Worm (Caenorhabditis elegans): ENCODE results near the gene str-211.
A peak's percentile ranks its signal among the peaks of the same experiment; 100 is the strongest.

Gene str-211

ce11 chrV:4960686-4961085, 16.6 kb upstream of the str-211 start:
- no peak for TF ChIP-seq ama-1 (optimal IDR thresholded peaks at IDR 0.05)
- TF ChIP-seq scrt-1 (GFP tag; IDR thresholded peaks at IDR 0.05), result 0 out of 2 replicates have a peak, but pooled peaks have one; percentile 30
- TF ChIP-seq ets-7 (tag; optimal IDR thresholded peaks at IDR 0.05), result no peak
- no peak for TF ChIP-seq tbx-11 (GFP tag; IDR thresholded peaks at IDR 0.05)
- no peak for TF ChIP-seq B0310.2 (tag; optimal IDR thresholded peaks at IDR 0.05)
- TF ChIP-seq ceh-36 (tag; optimal IDR thresholded peaks at IDR 0.05), result no peak

ce11 chrV:4957619-4958018, 13.5 kb upstream of the str-211 start:
- TF ChIP-seq ceh-36 (tag; optimal IDR thresholded peaks at IDR 0.05), result peak; percentile 48
- TF ChIP-seq tra-4 (tag; optimal IDR thresholded peaks at IDR 0.05), result no peak

ce11 chrV:4956529-4956928, 12.4 kb upstream of the str-211 start, which contains the start of gene str-208:
Gene str-208, plus strand, starts transcription at chrV:4956829.
- no peak for TF ChIP-seq tra-4 (tag; optimal IDR thresholded peaks at IDR 0.05)
- TF ChIP-seq hmbx-1 (tag; optimal IDR thresholded peaks at IDR 0.05), result no peak
- no peak for TF ChIP-seq sea-1 (GFP tag; conservative IDR thresholded peaks at IDR 0.05)
- no peak for TF ChIP-seq tbx-11 (GFP tag; IDR thresholded peaks at IDR 0.05)
- TF ChIP-seq ceh-36 (tag; optimal IDR thresholded peaks at IDR 0.05), result no peak
- TF ChIP-seq hnd-1 (tag; optimal IDR thresholded peaks at IDR 0.05), result no peak
- no peak for TF ChIP-seq scrt-1 (GFP tag; IDR thresholded peaks at IDR 0.05)
- no peak for TF ChIP-seq tbx-37 (GFP tag; conservative IDR thresholded peaks at IDR 0.05)

ce11 chrV:4951434-4951833, 7.3 kb upstream of the str-211 start, which contains the start of gene str-207:
Gene str-207, plus strand, starts transcription at chrV:4951734.
- no peak for TF ChIP-seq hnd-1 (tag; optimal IDR thresholded peaks at IDR 0.05)
- no peak for TF ChIP-seq ceh-36 (tag; optimal IDR thresholded peaks at IDR 0.05)
- no peak for TF ChIP-seq pes-1 (GFP tag; IDR thresholded peaks at IDR 0.05)

ce11 chrV:4948635-4949034, 4.5 kb upstream of the str-211 start, which contains the start of gene str-209:
Gene str-209, plus strand, starts transcription at chrV:4948935.
- TF ChIP-seq ceh-13 (GFP tag; optimal IDR thresholded peaks at IDR 0.05) (no peak), sea-1 (GFP tag; conservative IDR thresholded peaks at IDR 0.05) (no peak), B0310.2 (tag; optimal IDR thresholded peaks at IDR 0.05) (no peak), tbx-11 (GFP tag; IDR thresholded peaks at IDR 0.05) (no peak), ama-1 (optimal IDR thresholded peaks at IDR 0.05) (no peak), hmg-4 (GFP tag; optimal IDR thresholded peaks at IDR 0.05) (no peak), hmbx-1 (tag; optimal IDR thresholded peaks at IDR 0.05) (no peak), hnd-1 (tag; optimal IDR thresholded peaks at IDR 0.05) (no peak), tra-4 (tag; optimal IDR thresholded peaks at IDR 0.05) (no peak), tbx-37 (GFP tag; conservative IDR thresholded peaks at IDR 0.05) (no peak), scrt-1 (GFP tag; IDR thresholded peaks at IDR 0.05) (no peak), ceh-36 (tag; optimal IDR thresholded peaks at IDR 0.05) (no peak), F13C5.2 (tag; optimal IDR thresholded peaks at IDR 0.05) (no peak), pes-1 (GFP tag; IDR thresholded peaks at IDR 0.05) (no peak), flt-1 (GFP tag; IDR thresholded peaks at IDR 0.05) (no peak), ets-7 (tag; optimal IDR thresholded peaks at IDR 0.05) (no peak)

ce11 chrV:4937337-4937736, 6.8 kb downstream of the str-211 start:
- no peak for TF ChIP-seq scrt-1 (GFP tag; IDR thresholded peaks at IDR 0.05)
- TF ChIP-seq aly-1 (tag; optimal IDR thresholded peaks at IDR 0.05), result no peak
- no peak for TF ChIP-seq hnd-1 (tag; optimal IDR thresholded peaks at IDR 0.05)
- TF ChIP-seq flt-1 (GFP tag; IDR thresholded peaks at IDR 0.05), result no peak
- TF ChIP-seq B0310.2 (tag; optimal IDR thresholded peaks at IDR 0.05), result no peak
- TF ChIP-seq ceh-13 (GFP tag; optimal IDR thresholded peaks at IDR 0.05), result no peak
- no peak for TF ChIP-seq hmbx-1 (tag; optimal IDR thresholded peaks at IDR 0.05)
- TF ChIP-seq ceh-36 (tag; optimal IDR thresholded peaks at IDR 0.05), result no peak
- no peak for TF ChIP-seq tbx-11 (GFP tag; IDR thresholded peaks at IDR 0.05)
- no peak for TF ChIP-seq sea-1 (GFP tag; conservative IDR thresholded peaks at IDR 0.05)
- no peak for TF ChIP-seq pes-1 (GFP tag; IDR thresholded peaks at IDR 0.05)

- TF ChIP-seq F13C5.2 (tag; optimal IDR thresholded peaks at IDR 0.05) (no peak), aly-1 (tag; optimal IDR thresholded peaks at IDR 0.05) (no peak), tbx-11 (GFP tag; IDR thresholded peaks at IDR 0.05) (no peak), hmbx-1 (tag; optimal IDR thresholded peaks at IDR 0.05) (no peak), hmg-4 (GFP tag; optimal IDR thresholded peaks at IDR 0.05) (no peak), scrt-1 (GFP tag; IDR thresholded peaks at IDR 0.05) (no peak), pes-1 (GFP tag; IDR thresholded peaks at IDR 0.05) (no peak)
These were observed 9.0 kb downstream of the str-211 start for ce11 chrV:4935096-4935495.

- no peak for TF ChIP-seq ama-1 (optimal IDR thresholded peaks at IDR 0.05)
- no peak for TF ChIP-seq sea-1 (GFP tag; conservative IDR thresholded peaks at IDR 0.05)
- no peak for TF ChIP-seq hnd-1 (tag; optimal IDR thresholded peaks at IDR 0.05)
- TF ChIP-seq B0310.2 (tag; optimal IDR thresholded peaks at IDR 0.05), result no peak
- no peak for TF ChIP-seq ceh-36 (tag; optimal IDR thresholded peaks at IDR 0.05)
- TF ChIP-seq aly-1 (tag; optimal IDR thresholded peaks at IDR 0.05), result no peak
- no peak for TF ChIP-seq flt-1 (GFP tag; IDR thresholded peaks at IDR 0.05)
- TF ChIP-seq hmbx-1 (tag; optimal IDR thresholded peaks at IDR 0.05), result no peak
- TF ChIP-seq scrt-1 (GFP tag; IDR thresholded peaks at IDR 0.05), result no peak
- TF ChIP-seq ets-7 (tag; optimal IDR thresholded peaks at IDR 0.05), result no peak
- TF ChIP-seq tra-4 (tag; optimal IDR thresholded peaks at IDR 0.05), result no peak
- TF ChIP-seq hmg-4 (GFP tag; optimal IDR thresholded peaks at IDR 0.05), result no peak
- TF ChIP-seq pes-1 (GFP tag; IDR thresholded peaks at IDR 0.05), result no peak
- TF ChIP-seq F13C5.2 (tag; optimal IDR thresholded peaks at IDR 0.05), result no peak
These were observed 9.7 kb downstream of the str-211 start, which contains the start of gene catp-2 for ce11 chrV:4934406-4934805. Gene catp-2, plus strand, starts transcription at chrV:4934706.

ce11 chrV:4933268-4933667, 10.9 kb downstream of the str-211 start:
- TF ChIP-seq aly-1 (tag; optimal IDR thresholded peaks at IDR 0.05) (no peak), ceh-13 (GFP tag; optimal IDR thresholded peaks at IDR 0.05) (no peak), sea-1 (GFP tag; conservative IDR thresholded peaks at IDR 0.05) (no peak), ets-7 (tag; optimal IDR thresholded peaks at IDR 0.05) (no peak), tbx-37 (GFP tag; conservative IDR thresholded peaks at IDR 0.05) (no peak), hnd-1 (tag; optimal IDR thresholded peaks at IDR 0.05) (no peak), pes-1 (GFP tag; IDR thresholded peaks at IDR 0.05) (no peak), hmg-4 (GFP tag; optimal IDR thresholded peaks at IDR 0.05) (no peak), B0310.2 (tag; optimal IDR thresholded peaks at IDR 0.05) (no peak), ama-1 (optimal IDR thresholded peaks at IDR 0.05) (no peak), tbx-11 (GFP tag; IDR thresholded peaks at IDR 0.05) (no peak)

All from whole organism, early embryonic.